Worm (Caenorhabditis elegans) whole organism, early embryonic: ENCODE measurements around the gene T19D12.5.

Source experiments
- aly-1 ChIP-seq: sonication (generic microtip); optimal IDR thresholded peaks from 2 replicates; lab custom pipeline; 2016; ENCODE audit warnings: missing genetic modification characterization, missing compliant biosample characterization
- ama-1 ChIP-seq: fragments of 150-350 bp; optimal IDR thresholded peaks from 2 replicates; lab custom pipeline; 2014
- ceh-13 ChIP-seq: fragments of 200-800 bp; sonication (Bioruptor generic); optimal IDR thresholded peaks from 2 replicates; lab custom pipeline; 2018; ENCODE audit warnings: mild to moderate bottlenecking, missing genetic modification characterization, missing compliant biosample characterization
- hmg-4 ChIP-seq: fragments of 200-800 bp; sonication (Bioruptor generic); optimal IDR thresholded peaks from 2 replicates; lab custom pipeline; 2018; ENCODE audit warnings: mild to moderate bottlenecking, missing genetic modification characterization, missing compliant biosample characterization
- pes-1 ChIP-seq: fragments of 200-800 bp; sonication (Bioruptor generic); IDR thresholded peaks from 2 replicates; pipeline ENCODE4 v1.3.6; 2022; ENCODE audit warnings: missing genetic modification reagents, missing genetic modification characterization, missing compliant biosample characterization
- tbx-11 ChIP-seq: fragments of 200-800 bp; sonication (Bioruptor generic); IDR thresholded peaks from 2 replicates; pipeline ENCODE4 v1.3.6; 2022; ENCODE audit warnings: missing genetic modification characterization, missing compliant biosample characterization
- tra-4 ChIP-seq: sonication (generic microtip); optimal IDR thresholded peaks from 2 replicates; lab custom pipeline; 2017; ENCODE audit warnings: missing genetic modification characterization, missing compliant biosample characterization

ce11 chrII:6642651-6643167 lies 6.7 kb upstream of the T19D12.5 start, which contains the start of gene T19D12.6:
- TF ChIP-seq tbx-11 (GFP tag; lab: Robert Waterston, UW): no peak
- no peak for TF ChIP-seq aly-1 (tag; lab: Kevin White, UChicago)
- TF ChIP-seq hmg-4: no peak
- no peak for TF ChIP-seq ama-1 (lab: Kevin White, UChicago)
- no peak for TF ChIP-seq tra-4 (tag; lab: Kevin White, UChicago)
- TF ChIP-seq ceh-13 (GFP tag; lab: Kevin White, UChicago): no peak
- no peak for TF ChIP-seq pes-1
